Fruit fly (Drosophila melanogaster) whole organism, embryonic: ENCODE measurements around the gene Muted.

Source experiments
- Bdp1 ChIP-seq: fragments of 200-800 bp; sonication (Bioruptor generic); optimal IDR thresholded peaks from 3 replicates; lab custom pipeline; 2016; ENCODE audit warnings: missing biosample characterization, missing genetic modification characterization
- CG12104 ChIP-seq: fragments of 200-800 bp; sonication (Bioruptor generic); optimal IDR thresholded peaks from 3 replicates; lab custom pipeline; 2016; ENCODE audit warnings: missing biosample characterization, missing genetic modification characterization
- CG12219 ChIP-seq: fragments of 200-800 bp; sonication (Bioruptor generic); optimal IDR thresholded peaks from 3 replicates; lab custom pipeline; 2018; ENCODE audit warnings: missing biosample characterization, mild to moderate bottlenecking, missing genetic modification characterization
- CG12659 ChIP-seq: fragments of 200-800 bp; sonication (Bioruptor generic); optimal IDR thresholded peaks from 3 replicates; lab custom pipeline; 2017; ENCODE audit warnings: mild to moderate bottlenecking, missing biosample characterization, missing genetic modification reagents, missing genetic modification characterization
- CG13123 ChIP-seq: fragments of 200-800 bp; sonication (Bioruptor generic); optimal IDR thresholded peaks from 2 replicates; lab custom pipeline; 2016; ENCODE audit warnings: missing biosample characterization, missing genetic modification characterization
- CG13894 ChIP-seq: fragments of 200-800 bp; sonication (Bioruptor generic); optimal IDR thresholded peaks from 3 replicates; lab custom pipeline; 2018; ENCODE audit warnings: missing biosample characterization, mild to moderate bottlenecking, missing genetic modification characterization, moderate library complexity
- CG15479 ChIP-seq: fragments of 200-800 bp; sonication (Bioruptor generic); optimal IDR thresholded peaks from 3 replicates; lab custom pipeline; 2019; ENCODE audit warnings: missing biosample characterization, mild to moderate bottlenecking, missing genetic modification characterization, moderate library complexity
- CG17829 ChIP-seq: fragments of 200-800 bp; optimal IDR thresholded peaks from 2 replicates; lab custom pipeline; 2019; ENCODE audit warnings: missing biosample characterization, mild to moderate bottlenecking, missing genetic modification characterization, moderate library complexity
- CG17912 ChIP-seq: fragments of 200-800 bp; sonication (Bioruptor generic); optimal IDR thresholded peaks from 2 replicates; lab custom pipeline; 2018; ENCODE audit warnings: missing biosample characterization, mild to moderate bottlenecking, missing genetic modification characterization
- CG18599 ChIP-seq: fragments of 200-800 bp; sonication (Bioruptor generic); optimal IDR thresholded peaks from 3 replicates; lab custom pipeline; 2017; ENCODE audit warnings: missing biosample characterization, missing genetic modification characterization, mild to moderate bottlenecking, moderate library complexity, missing genetic modification reagents
- CG2889 ChIP-seq: fragments of 200-800 bp; sonication (Bioruptor generic); IDR thresholded peaks from 3 replicates; pipeline ENCODE4 v1.3.6; 2022; ENCODE audit warnings: missing biosample characterization, missing genetic modification characterization
- CG3281 ChIP-seq: fragments of 200-800 bp; sonication (Bioruptor generic); optimal IDR thresholded peaks from 3 replicates; lab custom pipeline; 2017; ENCODE audit warnings: missing biosample characterization, mild to moderate bottlenecking, missing genetic modification characterization
- CG4360 ChIP-seq: fragments of 200-800 bp; sonication (Bioruptor generic); IDR thresholded peaks from 2 replicates; pipeline ENCODE4 v1.3.6; 2022; ENCODE audit warnings: missing biosample characterization, missing genetic modification characterization
- CG4617 ChIP-seq: fragments of 200-800 bp; sonication (Bioruptor generic); optimal IDR thresholded peaks from 3 replicates; lab custom pipeline; 2016; ENCODE audit warnings: missing biosample characterization, missing genetic modification characterization, borderline replicate concordance
- CG6765 ChIP-seq: fragments of 200-800 bp; sonication (Bioruptor generic); optimal IDR thresholded peaks from 3 replicates; lab custom pipeline; 2017; ENCODE audit warnings: missing biosample characterization, mild to moderate bottlenecking, missing genetic modification characterization
- CG6791 ChIP-seq: fragments of 200-800 bp; sonication (Bioruptor generic); IDR thresholded peaks from 3 replicates; pipeline ENCODE4 v1.3.6; 2022; ENCODE audit warnings: missing biosample characterization, missing genetic modification characterization; ENCODE audit not compliant: partially characterized antibody
- CG7556 ChIP-seq: fragments of 200-800 bp; sonication (Bioruptor generic); optimal IDR thresholded peaks from 2 replicates; lab custom pipeline; 2017; ENCODE audit warnings: missing biosample characterization, mild to moderate bottlenecking, missing genetic modification characterization
- CG7839 ChIP-seq: fragments of 200-800 bp; sonication (Bioruptor generic); optimal IDR thresholded peaks from 3 replicates; lab custom pipeline; 2018; ENCODE audit warnings: missing biosample characterization, mild to moderate bottlenecking, missing genetic modification characterization, moderate library complexity
- CG8281 ChIP-seq: fragments of 200-800 bp; sonication (Bioruptor generic); optimal IDR thresholded peaks from 2 replicates; lab custom pipeline; 2018; ENCODE audit warnings: missing biosample characterization, mild to moderate bottlenecking, missing genetic modification characterization, moderate library complexity
- CG9932 ChIP-seq: fragments of 200-800 bp; sonication (Bioruptor generic); IDR thresholded peaks from 2 replicates; pipeline ENCODE4 v1.3.6; 2022; ENCODE audit warnings: missing biosample characterization, missing genetic modification characterization
- Dip2 ChIP-seq: fragments of 200-800 bp; sonication (Bioruptor generic); IDR thresholded peaks from 2 replicates; pipeline ENCODE4 v1.3.6; 2022; ENCODE audit warnings: missing biosample characterization, missing genetic modification characterization
- Dp ChIP-seq: fragments of 200-800 bp; sonication (Bioruptor generic); optimal IDR thresholded peaks from 2 replicates; lab custom pipeline; 2018; ENCODE audit warnings: missing biosample characterization, mild to moderate bottlenecking, missing genetic modification characterization, moderate library complexity
- Gug ChIP-seq: fragments of 200-800 bp; sonication (Bioruptor generic); IDR thresholded peaks from 4 replicates; pipeline ENCODE4 v1.3.6; 2022; ENCODE audit warnings: missing biosample characterization, missing genetic modification characterization
- H15 ChIP-seq: fragments of 200-800 bp; sonication (Bioruptor generic); IDR thresholded peaks from 3 replicates; pipeline ENCODE4 v1.3.6; 2022; ENCODE audit warnings: missing biosample characterization, missing genetic modification characterization
- Hand ChIP-seq: fragments of 200-800 bp; sonication (Bioruptor generic); optimal IDR thresholded peaks from 2 replicates; lab custom pipeline; 2017; ENCODE audit warnings: mild to moderate bottlenecking, missing biosample characterization, missing genetic modification reagents, missing genetic modification characterization
- Hr39 ChIP-seq: fragments of >200 bp; optimal IDR thresholded peaks from 2 replicates; lab custom pipeline; 2017
- Lpt ChIP-seq: fragments of >200 bp; optimal IDR thresholded peaks from 2 replicates; lab custom pipeline; 2018; ENCODE audit warnings: missing biosample characterization, missing genetic modification characterization
- MBD-R2 ChIP-seq: fragments of 200-800 bp; sonication (Bioruptor generic); IDR thresholded peaks from 2 replicates; pipeline ENCODE4 v1.3.6; 2022; ENCODE audit warnings: missing biosample characterization, missing genetic modification characterization
- MESR4 ChIP-seq: fragments of 200-800 bp; sonication (Bioruptor generic); optimal IDR thresholded peaks from 2 replicates; lab custom pipeline; 2018; ENCODE audit warnings: missing biosample characterization, mild to moderate bottlenecking, missing genetic modification characterization, moderate library complexity
- MTF-1 ChIP-seq: fragments of 200-800 bp; sonication (Bioruptor generic); optimal IDR thresholded peaks from 2 replicates; lab custom pipeline; 2018; ENCODE audit warnings: missing biosample characterization, mild to moderate bottlenecking, missing genetic modification characterization, borderline replicate concordance
- Meics ChIP-seq: fragments of 200-800 bp; sonication (Bioruptor generic); optimal IDR thresholded peaks from 2 replicates; lab custom pipeline; 2017; ENCODE audit warnings: missing biosample characterization, mild to moderate bottlenecking, missing genetic modification characterization
- Nf-YA ChIP-seq: fragments of 200-800 bp; sonication (Bioruptor generic); IDR thresholded peaks from 2 replicates; pipeline ENCODE4 v1.3.6; 2022; ENCODE audit warnings: missing biosample characterization, missing genetic modification characterization
- Scr ChIP-seq: fragments of 200-800 bp; sonication (Bioruptor generic); IDR thresholded peaks from 2 replicates; pipeline ENCODE4 v1.3.6; 2022; ENCODE audit warnings: missing biosample characterization, missing genetic modification characterization; ENCODE audit not compliant: partially characterized antibody
- Sin3A ChIP-seq: fragments of >200 bp; optimal IDR thresholded peaks from 2 replicates; lab custom pipeline; 2018
- Sox100B ChIP-seq: fragments of 200-800 bp; sonication (Bioruptor generic); optimal IDR thresholded peaks from 3 replicates; lab custom pipeline; 2018; ENCODE audit warnings: missing biosample characterization, mild to moderate bottlenecking, missing genetic modification characterization
- Xbp1 ChIP-seq: fragments of 200-800 bp; sonication (Bioruptor generic); optimal IDR thresholded peaks from 3 replicates; lab custom pipeline; 2016; ENCODE audit warnings: missing biosample characterization, mild to moderate bottlenecking, missing genetic modification characterization
- abd-A ChIP-seq: fragments of 200-800 bp; sonication (Bioruptor generic); optimal IDR thresholded peaks from 3 replicates; lab custom pipeline; 2019; ENCODE audit warnings: missing biosample characterization, mild to moderate bottlenecking, missing genetic modification characterization, moderate library complexity
- amos ChIP-seq: fragments of 200-800 bp; sonication (Bioruptor generic); IDR thresholded peaks from 2 replicates; pipeline ENCODE4 v1.3.6; 2022; ENCODE audit warnings: missing biosample characterization, missing genetic modification characterization; ENCODE audit not compliant: partially characterized antibody
- bigmax ChIP-seq: fragments of 200-800 bp; sonication (Bioruptor generic); optimal IDR thresholded peaks from 2 replicates; lab custom pipeline; 2018; ENCODE audit warnings: missing biosample characterization, mild to moderate bottlenecking, missing genetic modification characterization
- chn ChIP-seq: fragments of 200-800 bp; sonication (Bioruptor generic); optimal IDR thresholded peaks from 2 replicates; lab custom pipeline; 2016; ENCODE audit warnings: missing biosample characterization, missing genetic modification characterization
- crp ChIP-seq, 2 experiments: fragments of 200-800 bp; sonication (Bioruptor generic); optimal IDR thresholded peaks; 2 replicates in 1 of 2; 3 replicates in 1 of 2; lab custom pipeline; 2017; ENCODE audit warnings: missing biosample characterization in 2 of 2, missing genetic modification characterization in 2 of 2, mild to moderate bottlenecking in 1 of 2, moderate library complexity in 1 of 2
- fu2 ChIP-seq: fragments of 200-800 bp; sonication (Bioruptor generic); optimal IDR thresholded peaks from 2 replicates; lab custom pipeline; 2016; ENCODE audit warnings: missing biosample characterization, missing genetic modification characterization
- gcm2 ChIP-seq: fragments of 200-800 bp; sonication (Bioruptor generic); optimal IDR thresholded peaks from 2 replicates; lab custom pipeline; 2016; ENCODE audit warnings: missing biosample characterization, missing genetic modification characterization
- gsb-n ChIP-seq: fragments of 200-800 bp; sonication (Bioruptor generic); optimal IDR thresholded peaks from 3 replicates; lab custom pipeline; 2018; ENCODE audit warnings: missing biosample characterization, mild to moderate bottlenecking, missing genetic modification characterization
- lbe ChIP-seq: fragments of 200-800 bp; sonication (Bioruptor generic); optimal IDR thresholded peaks from 2 replicates; lab custom pipeline; 2016; ENCODE audit warnings: missing biosample characterization, mild to moderate bottlenecking, missing genetic modification characterization
- pb ChIP-seq: fragments of 200-800 bp; sonication (Bioruptor generic); optimal IDR thresholded peaks from 3 replicates; lab custom pipeline; 2016; ENCODE audit warnings: missing biosample characterization, missing genetic modification characterization
- pho ChIP-seq: fragments of 200-800 bp; sonication (Bioruptor generic); optimal IDR thresholded peaks from 2 replicates; lab custom pipeline; 2016; ENCODE audit warnings: missing biosample characterization, missing genetic modification characterization
- repo ChIP-seq: fragments of 200-800 bp; sonication (Bioruptor generic); optimal IDR thresholded peaks from 2 replicates; lab custom pipeline; 2016; ENCODE audit warnings: missing biosample characterization, missing genetic modification characterization
- tna ChIP-seq: fragments of 200-800 bp; sonication (Bioruptor generic); IDR thresholded peaks from 2 replicates; pipeline ENCODE4 v1.3.6; 2022; ENCODE audit warnings: missing biosample characterization, missing genetic modification characterization; ENCODE audit not compliant: partially characterized antibody
- unc-4 ChIP-seq: fragments of 200-800 bp; sonication (Bioruptor generic); IDR thresholded peaks from 2 replicates; pipeline ENCODE4 v1.3.6; 2022; ENCODE audit warnings: missing biosample characterization, missing genetic modification characterization; ENCODE audit not compliant: partially characterized antibody
- zfh1 ChIP-seq: fragments of 200-800 bp; sonication (Bioruptor generic); IDR thresholded peaks from 3 replicates; pipeline ENCODE4 v1.3.6; 2022; ENCODE audit warnings: missing biosample characterization, missing genetic modification characterization

The Muted gene

DNA sequence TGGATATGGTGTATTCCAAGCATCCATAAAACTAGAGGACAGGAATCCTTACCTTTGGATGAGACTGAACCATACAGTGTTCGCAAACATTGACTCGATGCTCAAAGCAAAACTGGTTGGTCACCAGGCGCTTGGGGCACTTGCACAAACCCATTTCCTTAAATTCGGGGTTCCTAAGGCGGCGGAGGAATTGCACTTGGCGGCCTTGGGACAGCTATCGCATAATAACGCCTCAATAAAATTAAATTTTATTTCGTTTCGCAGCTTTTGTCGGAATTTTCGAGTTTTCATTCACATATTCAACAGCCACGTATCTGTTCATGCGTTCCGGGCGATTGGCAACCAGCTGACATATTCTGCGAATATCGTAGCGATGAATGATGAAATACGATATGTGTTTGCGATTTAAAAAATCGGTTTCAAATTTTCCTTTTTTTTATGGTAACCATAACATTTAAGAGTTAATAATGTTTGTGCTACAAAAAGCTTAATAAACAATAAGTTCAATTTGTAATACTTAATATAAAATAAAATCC lies 3.3 kb downstream of the Muted start, which contains the start of gene CG5382:
Gene CG5382, minus strand, starts transcription at position 324 of the 536 bp plus-strand sequence.
- TF ChIP-seq Dip2 (GFP tag; lab: Robert Waterston, UW): no peak
- peak; percentile 50 for TF ChIP-seq Dp (GFP tag; lab: Kevin White, UChicago)
- no peak for TF ChIP-seq Hand (GFP tag; lab: Kevin White, UChicago)
- TF ChIP-seq Hr39 (lab: Kevin White, UChicago): no peak
- TF ChIP-seq Xbp1 (GFP tag; lab: Kevin White, UChicago): peak; percentile 57
- TF ChIP-seq abd-A (tag; lab: Kevin White, UChicago): no peak
- no peak for TF ChIP-seq CG6791 (GFP tag; lab: Robert Waterston, UW)
- TF ChIP-seq CG2889 (GFP tag; lab: Robert Waterston, UW): no peak
- no peak for TF ChIP-seq Bdp1 (GFP tag; lab: Kevin White, UChicago)
- TF ChIP-seq CG12659 (GFP tag; lab: Kevin White, UChicago): no peak
- no peak for TF ChIP-seq CG13123 (GFP tag; lab: Kevin White, UChicago)
- no peak for TF ChIP-seq gcm2 (GFP tag; lab: Kevin White, UChicago)
- no peak for TF ChIP-seq CG6765 (GFP tag; lab: Kevin White, UChicago)
- no peak for TF ChIP-seq gsb-n (tag; lab: Kevin White, UChicago)
- no peak for TF ChIP-seq tna
- TF ChIP-seq pho (GFP tag; lab: Kevin White, UChicago): no peak
- peak; percentile 71 for TF ChIP-seq MESR4
- no peak for TF ChIP-seq CG17912 (GFP tag; lab: Kevin White, UChicago)
- TF ChIP-seq Sox100B (GFP tag; lab: Kevin White, UChicago): no peak
- peak; percentile 22; the same call in 1 of the 2 replicates for TF ChIP-seq Scr
- no peak for TF ChIP-seq CG8281 (tag; lab: Kevin White, UChicago)
- TF ChIP-seq CG7839 (tag; lab: Kevin White, UChicago): no peak
- TF ChIP-seq CG12104 (GFP tag; lab: Kevin White, UChicago): no peak
- TF ChIP-seq zfh1: no peak
- no peak for TF ChIP-seq Lpt (GFP tag; lab: Kevin White, UChicago)
- TF ChIP-seq CG7556: no peak
- peak in 1 of 2 experiments; percentile 83 for TF ChIP-seq crp (GFP tag; optimal IDR thresholded peaks at IDR 0.05; lab: Kevin White, UChicago)
- peak; percentile 34; the same call in 1 of the 2 replicates for TF ChIP-seq amos (GFP tag; lab: Robert Waterston, UW)
- no peak for TF ChIP-seq Nf-YA
- TF ChIP-seq CG13894 (tag; lab: Kevin White, UChicago): no peak
- peak; percentile 74 for TF ChIP-seq CG4617 (GFP tag; lab: Kevin White, UChicago)
- no peak for TF ChIP-seq pb (GFP tag; lab: Kevin White, UChicago)
- no peak for TF ChIP-seq CG4360 (GFP tag; lab: Robert Waterston, UW)
- no peak for TF ChIP-seq CG15479 (GFP tag; lab: Kevin White, UChicago)
- no peak for TF ChIP-seq bigmax (GFP tag; lab: Kevin White, UChicago)
- no peak for TF ChIP-seq repo (GFP tag; lab: Kevin White, UChicago)
- TF ChIP-seq MTF-1 (GFP tag; lab: Kevin White, UChicago): no peak
- no peak for TF ChIP-seq Gug (GFP tag; lab: Robert Waterston, UW)
- no peak for TF ChIP-seq CG17829
- no peak for TF ChIP-seq H15 (GFP tag; lab: Robert Waterston, UW)
- peak; percentile 18 for TF ChIP-seq lbe (GFP tag; lab: Kevin White, UChicago)
- no peak for TF ChIP-seq CG12219 (GFP tag; lab: Kevin White, UChicago)
- TF ChIP-seq unc-4 (GFP tag; lab: Robert Waterston, UW): 0 out of 2 replicates have a peak, but pooled peaks have one; percentile 27
- no peak for TF ChIP-seq CG18599 (GFP tag; lab: Kevin White, UChicago)
- TF ChIP-seq CG3281 (GFP tag; lab: Kevin White, UChicago): no peak
- TF ChIP-seq MBD-R2 (GFP tag; lab: Robert Waterston, UW): peak; percentile 67
- TF ChIP-seq Meics: no peak
- no peak for TF ChIP-seq chn
- no peak for TF ChIP-seq fu2 (GFP tag; lab: Kevin White, UChicago)
- TF ChIP-seq CG9932 (GFP tag; lab: Robert Waterston, UW): no peak
- no peak for TF ChIP-seq Sin3A (lab: Kevin White, UChicago)
